Fruit fly (Drosophila melanogaster): ENCODE data around the gene CG15561.

Gene CG15561

dm6 chr3R:31218214-31218876, 2.6 kb upstream of the CG15561 start (continued):
- TF ChIP-seq CG31365 (tag; optimal IDR thresholded peaks at IDR 0.05) (no peak), chif (GFP tag; optimal IDR thresholded peaks at IDR 0.05) (no peak), pros (GFP tag; optimal IDR thresholded peaks at IDR 0.05) (no peak), CG10274 (GFP tag; optimal IDR thresholded peaks at IDR 0.05) (no peak), bowl (GFP tag; IDR thresholded peaks at IDR 0.05) (no peak), Neu2 (GFP tag; optimal IDR thresholded peaks at IDR 0.05; ENCODE audit: borderline replicate concordance) (no peak), Dll (GFP tag; IDR thresholded peaks at IDR 0.05; ENCODE audit: partially characterized antibody) (no peak), phol (tag; optimal IDR thresholded peaks at IDR 0.05) (no peak), CG11093 (GFP tag; IDR thresholded peaks at IDR 0.05) (no peak), mirr (GFP tag; optimal IDR thresholded peaks at IDR 0.05) (peak; percentile 18), Tbp (GFP tag; optimal IDR thresholded peaks at IDR 0.05) (no peak), Hr78 (GFP tag; optimal IDR thresholded peaks at IDR 0.05) (no peak), da (GFP tag; optimal IDR thresholded peaks at IDR 0.05) (no peak), CG13624 (GFP tag; optimal IDR thresholded peaks at IDR 0.05) (peak; percentile 18), bab2 (GFP tag; optimal IDR thresholded peaks at IDR 0.05) (no peak), Blimp-1 (GFP tag; optimal IDR thresholded peaks at IDR 0.05) (no peak), CG8290 (GFP tag; optimal IDR thresholded peaks at IDR 0.05) (no peak), CG8290 (tag; optimal IDR thresholded peaks at IDR 0.05) (peak in 1 of 2 experiments; percentile 17), Dip2 (GFP tag; IDR thresholded peaks at IDR 0.05) (no peak), CG7271 (tag; optimal IDR thresholded peaks at IDR 0.05) (no peak), YL-1 (GFP tag; optimal IDR thresholded peaks at IDR 0.05) (peak; percentile 96), TFAM (GFP tag; optimal IDR thresholded peaks at IDR 0.05) (no peak), CG9727 (GFP tag; optimal IDR thresholded peaks at IDR 0.05) (no peak), croc (GFP tag; conservative IDR thresholded peaks at IDR 0.05) (no peak), CG1233 (GFP tag; optimal IDR thresholded peaks at IDR 0.05) (no peak), ham (GFP tag; IDR thresholded peaks at IDR 0.05) (no peak), Vsx1 (GFP tag; optimal IDR thresholded peaks at IDR 0.05) (no peak), chn (GFP tag; optimal IDR thresholded peaks at IDR 0.05) (no peak), CG16813 (GFP tag; IDR thresholded peaks at IDR 0.05; ENCODE audit: partially characterized antibody) (no peak), CG7372 (GFP tag; IDR thresholded peaks at IDR 0.05) (no peak), Chrac-16 (GFP tag; optimal IDR thresholded peaks at IDR 0.05) (no peak), CG7839 (tag; optimal IDR thresholded peaks at IDR 0.05) (no peak), danr (GFP tag; IDR thresholded peaks at IDR 0.05) (no peak), Med (GFP tag) (peak; percentile 67), CG8924 (tag; optimal IDR thresholded peaks at IDR 0.05) (no peak), Asciz (GFP tag; optimal IDR thresholded peaks at IDR 0.05) (no peak), Mrtf (GFP tag; IDR thresholded peaks at IDR 0.05) (no peak), lilli (GFP tag; optimal IDR thresholded peaks at IDR 0.05) (no peak), CG4424 (GFP tag; optimal IDR thresholded peaks at IDR 0.05) (no peak), CG4707 (GFP tag; optimal IDR thresholded peaks at IDR 0.05) (no peak), kah (GFP tag; optimal IDR thresholded peaks at IDR 0.05) (peak; percentile 2), Gug (GFP tag; IDR thresholded peaks at IDR 0.05) (no peak), CG11504 (tag; optimal IDR thresholded peaks at IDR 0.05) (no peak), CG4328 (GFP tag; optimal IDR thresholded peaks at IDR 0.05) (no peak), ro (GFP tag; IDR thresholded peaks at IDR 0.05) (no peak), unpg (GFP tag; optimal IDR thresholded peaks at IDR 0.05) (no peak), CG16779 (GFP tag; IDR thresholded peaks at IDR 0.05) (no peak), cas (GFP tag; IDR thresholded peaks at IDR 0.05) (no peak), sug (tag; optimal IDR thresholded peaks at IDR 0.05) (peak; percentile 55), CG6175 (GFP tag; IDR thresholded peaks at IDR 0.05) (no peak), CG4617 (GFP tag; optimal IDR thresholded peaks at IDR 0.05; ENCODE audit: borderline replicate concordance) (peak; percentile 19)
